Fruit fly (Drosophila melanogaster) whole organism, pupa: ENCODE data around the gene Pbp45.

ENCODE experiments used
- D1 ChIP-seq: fragments of 200-800 bp; sonication (Bioruptor generic); optimal IDR thresholded peaks from 2 replicates; lab custom pipeline; 2018; ENCODE audit warnings: missing biosample characterization, mild to moderate bottlenecking, missing genetic modification characterization, moderate library complexity
- EcR ChIP-seq: fragments of 200-800 bp; sonication (Bioruptor generic); optimal IDR thresholded peaks from 3 replicates; lab custom pipeline; 2019; ENCODE audit warnings: missing biosample characterization, missing genetic modification characterization, mild to moderate bottlenecking, moderate library complexity, missing genetic modification reagents
- fd96Ca ChIP-seq: fragments of 200-800 bp; sonication (Bioruptor generic); IDR thresholded peaks from 3 replicates; pipeline ENCODE4 v1.3.6; 2022; ENCODE audit warnings: missing biosample characterization, missing genetic modification characterization

DNA sequence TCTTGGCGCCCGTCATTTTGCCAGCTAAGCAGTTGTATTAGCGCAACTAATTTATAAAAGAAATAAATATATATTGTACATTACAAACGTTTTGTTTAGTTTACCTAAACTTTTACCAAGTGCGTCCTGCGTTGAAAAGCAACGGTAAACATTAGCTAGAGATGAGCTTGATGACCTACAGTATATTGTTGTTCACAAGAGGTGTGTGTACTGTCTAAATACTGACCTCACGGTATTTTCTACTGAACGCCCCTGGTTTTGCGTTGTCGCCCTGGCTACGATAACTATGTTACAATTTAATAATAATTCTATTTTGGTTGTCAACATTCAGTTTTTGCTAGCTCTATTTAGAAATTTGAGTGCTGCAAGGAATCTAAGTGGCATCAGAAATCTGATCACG is 46.9 kb downstream of the Pbp45 start, which contains the start of gene Acyp2:
- TF ChIP-seq EcR (GFP tag; lab: Kevin White, UChicago) = no peak
- TF ChIP-seq D1 (tag; lab: Kevin White, UChicago) = no peak
- no peak for TF ChIP-seq fd96Ca
